Worm (Caenorhabditis elegans) whole organism, L2 larva: Measurements from ENCODE around the gene rbm-17.

Experiments
- ceh-82 ChIP-seq: fragments of 150-350 bp; optimal IDR thresholded peaks from 2 replicates; lab custom pipeline; 2014; ENCODE audit warnings: missing biosample characterization, missing genetic modification characterization
- egl-27 ChIP-seq: sonication (generic microtip); optimal IDR thresholded peaks from 3 replicates; lab custom pipeline; 2017; ENCODE audit warnings: missing biosample characterization, missing genetic modification reagents, missing genetic modification characterization

DNA sequence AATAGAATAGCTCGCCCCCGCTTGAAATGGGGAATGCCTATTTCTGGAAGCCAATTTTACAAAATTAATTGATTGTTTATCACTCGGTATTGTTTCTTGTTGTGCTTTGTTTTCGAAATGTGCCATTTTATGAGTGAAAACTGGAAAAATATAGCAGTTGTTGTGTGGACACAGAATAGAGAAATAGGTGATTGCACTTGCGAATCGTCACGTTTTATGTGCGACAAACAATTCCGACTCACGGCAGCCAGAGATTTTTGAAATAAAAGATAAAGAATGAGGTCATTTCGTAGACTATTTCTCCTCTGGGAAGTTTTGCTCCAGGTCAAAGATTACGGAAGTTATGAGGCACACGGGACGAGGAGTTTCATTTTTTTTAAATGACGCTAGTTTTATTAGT, 8.8 kb downstream of the rbm-17 start:
- no peak for TF ChIP-seq ceh-82 (tag; lab: Kevin White, UChicago)
- TF ChIP-seq egl-27 (tag; lab: Kevin White, UChicago), result no peak
